Worm (Caenorhabditis elegans) whole organism, young adult: Measurements from ENCODE around the gene T01C1.4.
A peak's percentile ranks its signal among the peaks of the same experiment; 100 is the strongest.

Experiments used
- B0035.1 ChIP-seq: sonication (generic microtip); optimal IDR thresholded peaks from 2 replicates; lab custom pipeline; 2016; ENCODE audit warnings: missing genetic modification characterization, mild to moderate bottlenecking, missing compliant biosample characterization, missing genotype, missing genetic modification reagents
- B0261.1 ChIP-seq: sonication (generic microtip); optimal IDR thresholded peaks from 2 replicates; lab custom pipeline; 2016; ENCODE audit warnings: mild to moderate bottlenecking, missing genetic modification characterization, moderate library complexity, missing compliant biosample characterization
- D2030.7 ChIP-seq: fragments of 200-800 bp; sonication (Bioruptor generic); IDR thresholded peaks from 2 replicates; pipeline ENCODE4 v1.3.6; 2022; ENCODE audit warnings: missing genetic modification reagents, missing genetic modification characterization, missing compliant biosample characterization
- F10E7.11 ChIP-seq: sonication (generic microtip); optimal IDR thresholded peaks from 2 replicates; lab custom pipeline; 2017; ENCODE audit warnings: mild to moderate bottlenecking, missing genetic modification characterization, moderate library complexity, missing compliant biosample characterization
- F23B12.7 ChIP-seq: sonication (generic microtip); optimal IDR thresholded peaks from 2 replicates; lab custom pipeline; 2017; ENCODE audit warnings: missing genetic modification characterization, mild to moderate bottlenecking, missing compliant biosample characterization, antibody characterized with exemption, moderate library complexity; ENCODE audit not compliant: insufficient read depth
- F49E8.2 ChIP-seq: sonication (generic microtip); optimal IDR thresholded peaks from 3 replicates; lab custom pipeline; 2017; ENCODE audit warnings: missing genetic modification characterization, mild to moderate bottlenecking, missing compliant biosample characterization, antibody characterized with exemption, moderate library complexity; ENCODE audit not compliant: insufficient read depth
- F55B11.4 ChIP-seq: sonication (generic microtip); optimal IDR thresholded peaks from 2 replicates; lab custom pipeline; 2016; ENCODE audit warnings: missing compliant biosample characterization, missing genetic modification characterization, borderline replicate concordance; ENCODE audit not compliant: insufficient read depth
- T07F8.4 ChIP-seq: sonication (generic microtip); optimal IDR thresholded peaks from 2 replicates; lab custom pipeline; 2016; ENCODE audit warnings: mild to moderate bottlenecking, missing genetic modification characterization, moderate library complexity, missing compliant biosample characterization
- T26A5.8 ChIP-seq: sonication (generic microtip); optimal IDR thresholded peaks from 2 replicates; lab custom pipeline; 2016; ENCODE audit warnings: missing genetic modification characterization, missing compliant biosample characterization
- Y53F4B.3 ChIP-seq: fragments of 200-800 bp; sonication (Bioruptor generic); IDR thresholded peaks from 2 replicates; pipeline ENCODE4 v1.3.6; 2022; ENCODE audit warnings: missing genetic modification reagents, missing genetic modification characterization, missing compliant biosample characterization
- ZK185.1 ChIP-seq: sonication (generic microtip); optimal IDR thresholded peaks from 2 replicates; lab custom pipeline; 2016; ENCODE audit warnings: mild to moderate bottlenecking, missing genetic modification characterization, missing compliant biosample characterization; ENCODE audit not compliant: poor library complexity, severe bottlenecking
- ama-1 ChIP-seq, 3 experiments: fragments of 150-350 bp in 1 of 3; sonication (generic microtip) in 2 of 3; optimal IDR thresholded peaks; 2 replicates each; lab custom pipeline; 2014 to 2018; ENCODE audit warnings: missing biosample characterization in 2 of 3, missing genetic modification characterization in 2 of 3, missing genetic modification reagents in 2 of 3
- atf-7 ChIP-seq: sonication (generic microtip); optimal IDR thresholded peaks from 2 replicates; lab custom pipeline; 2017; ENCODE audit warnings: mild to moderate bottlenecking, missing genetic modification characterization, missing compliant biosample characterization
- cebp-2 ChIP-seq: fragments of 200-800 bp; sonication (Bioruptor generic); IDR thresholded peaks from 2 replicates; pipeline ENCODE4 v1.3.6; 2022; ENCODE audit warnings: missing genetic modification characterization, missing compliant biosample characterization
- die-1 ChIP-seq: sonication (generic microtip); optimal IDR thresholded peaks from 2 replicates; lab custom pipeline; 2016; ENCODE audit warnings: missing genotype, mild to moderate bottlenecking, missing genetic modification characterization, missing compliant biosample characterization
- dpl-1 ChIP-seq: fragments of 150-350 bp; optimal IDR thresholded peaks from 2 replicates; lab custom pipeline; 2014; ENCODE audit warnings: missing biosample characterization, missing genetic modification reagents, missing genetic modification characterization
- egl-18 ChIP-seq: fragments of 200-800 bp; sonication (Bioruptor generic); IDR thresholded peaks from 2 replicates; pipeline ENCODE4 v1.3.6; 2022; ENCODE audit warnings: missing genetic modification reagents, missing genetic modification characterization, missing compliant biosample characterization
- egl-44 ChIP-seq: fragments of 200-800 bp; sonication (Bioruptor generic); IDR thresholded peaks from 2 replicates; pipeline ENCODE4 v1.3.6; 2022; ENCODE audit warnings: missing genetic modification reagents, missing genetic modification characterization, missing compliant biosample characterization
- him-1 ChIP-seq: sonication (generic microtip); optimal IDR thresholded peaks from 2 replicates; lab custom pipeline; 2016; ENCODE audit warnings: missing genotype, missing genetic modification reagents, missing genetic modification characterization, missing compliant biosample characterization
- hlh-26 ChIP-seq: fragments of 200-800 bp; sonication (Bioruptor generic); conservative IDR thresholded peaks from 2 replicates; pipeline ENCODE4 v1.3.6; 2022; ENCODE audit warnings: missing genetic modification reagents, missing genetic modification characterization, missing compliant biosample characterization
- hmg-1.2 ChIP-seq: fragments of 200-800 bp; sonication (Bioruptor generic); IDR thresholded peaks from 2 replicates; pipeline ENCODE4 v1.3.6; 2022; ENCODE audit warnings: missing genetic modification reagents, missing genetic modification characterization, missing compliant biosample characterization
- hmg-20 ChIP-seq: fragments of 200-800 bp; sonication (Bioruptor generic); IDR thresholded peaks from 2 replicates; pipeline ENCODE4 v1.3.6; 2022; ENCODE audit warnings: missing genetic modification reagents, missing genetic modification characterization, missing compliant biosample characterization
- hrde-1 ChIP-seq: sonication (generic microtip); optimal IDR thresholded peaks from 2 replicates; lab custom pipeline; 2016; ENCODE audit warnings: missing genetic modification characterization, mild to moderate bottlenecking, missing compliant biosample characterization, moderate library complexity, missing genotype, missing genetic modification reagents, borderline replicate concordance
- let-607 ChIP-seq, 2 experiments: fragments of 200-800 bp in 1 of 2; sonication (Bioruptor generic) in 1 of 2; sonication (generic microtip) in 1 of 2; optimal IDR thresholded peaks; 2 replicates each; lab custom pipeline; 2016 to 2018; ENCODE audit warnings: mild to moderate bottlenecking in 2 of 2, missing compliant biosample characterization in 2 of 2, missing genetic modification characterization in 2 of 2, moderate library complexity in 2 of 2, missing genotype in 1 of 2
- lin-26 ChIP-seq: fragments of 200-800 bp; sonication (Bioruptor generic); IDR thresholded peaks from 2 replicates; pipeline ENCODE4 v1.3.6; 2022; ENCODE audit warnings: missing genetic modification reagents, missing genetic modification characterization, missing compliant biosample characterization
- mes-4 ChIP-seq: sonication (generic microtip); optimal IDR thresholded peaks from 2 replicates; lab custom pipeline; 2016; ENCODE audit warnings: missing genotype, missing genetic modification characterization, missing compliant biosample characterization
- mxl-1 ChIP-seq: sonication (generic microtip); optimal IDR thresholded peaks from 2 replicates; lab custom pipeline; 2016; ENCODE audit warnings: missing genetic modification characterization, missing compliant biosample characterization
- nhr-120 ChIP-seq: fragments of 200-800 bp; sonication (Bioruptor generic); IDR thresholded peaks from 2 replicates; pipeline ENCODE4 v1.3.6; 2022; ENCODE audit warnings: missing genetic modification characterization, missing compliant biosample characterization
- nhr-179 ChIP-seq: sonication (generic microtip); optimal IDR thresholded peaks from 2 replicates; lab custom pipeline; 2016; ENCODE audit warnings: mild to moderate bottlenecking, missing genetic modification characterization, missing compliant biosample characterization
- pbrm-1 ChIP-seq: fragments of 200-800 bp; sonication (Bioruptor generic); IDR thresholded peaks from 2 replicates; pipeline ENCODE4 v1.3.6; 2022; ENCODE audit warnings: missing genetic modification reagents, missing genetic modification characterization, missing compliant biosample characterization
- rcor-1 ChIP-seq: fragments of 200-800 bp; sonication (Bioruptor generic); IDR thresholded peaks from 2 replicates; pipeline ENCODE4 v1.3.6; 2022; ENCODE audit warnings: missing genetic modification reagents, missing genetic modification characterization, missing compliant biosample characterization
- rec-8 ChIP-seq, 2 experiments: sonication (generic microtip); optimal IDR thresholded peaks; 2 replicates each; lab custom pipeline; 2016; ENCODE audit warnings: mild to moderate bottlenecking in 2 of 2, missing genetic modification characterization in 2 of 2, missing genetic modification reagents in 2 of 2, missing genotype in 2 of 2, missing biosample characterization in 1 of 2, missing compliant biosample characterization in 1 of 2, moderate library complexity in 1 of 2
- rpc-1 ChIP-seq, 2 experiments: fragments of 150-350 bp in 1 of 2; sonication (generic microtip) in 1 of 2; optimal IDR thresholded peaks; 2 replicates each; lab custom pipeline; 2014 to 2018; ENCODE audit warnings: missing biosample characterization in 1 of 2, missing genetic modification characterization in 1 of 2, missing genetic modification reagents in 1 of 2, missing genotype in 1 of 2
- snpc-1.1 ChIP-seq: sonication (generic microtip); optimal IDR thresholded peaks from 2 replicates; lab custom pipeline; 2017; ENCODE audit warnings: missing genetic modification characterization, mild to moderate bottlenecking, missing compliant biosample characterization, antibody characterized with exemption, moderate library complexity, missing genotype, missing genetic modification reagents; ENCODE audit not compliant: insufficient read depth
- snpc-1.3 ChIP-seq: sonication (generic microtip); optimal IDR thresholded peaks from 2 replicates; lab custom pipeline; 2017; ENCODE audit warnings: missing genetic modification characterization, mild to moderate bottlenecking, missing compliant biosample characterization, antibody characterized with exemption, moderate library complexity, missing genotype, missing genetic modification reagents; ENCODE audit not compliant: insufficient read depth
- snpc-3.4 ChIP-seq: sonication (generic microtip); optimal IDR thresholded peaks from 2 replicates; lab custom pipeline; 2017; ENCODE audit warnings: missing genetic modification characterization, mild to moderate bottlenecking, missing compliant biosample characterization, antibody characterized with exemption, moderate library complexity, missing genotype, missing genetic modification reagents
- snpc-4 ChIP-seq, 5 experiments: fragments of 150-350 bp in 1 of 5; sonication (generic microtip) in 4 of 5; optimal IDR thresholded peaks; 2 replicates each; lab custom pipeline; 2014 to 2018; ENCODE audit warnings: missing genetic modification characterization in 5 of 5, missing biosample characterization in 3 of 5, antibody characterized with exemption in 2 of 5, mild to moderate bottlenecking in 2 of 5, missing compliant biosample characterization in 2 of 5, missing genotype in 2 of 5, moderate library complexity in 2 of 5, missing genetic modification reagents in 1 of 5
- tbp1 ChIP-seq: fragments of 200-800 bp; sonication (Bioruptor generic); optimal IDR thresholded peaks from 2 replicates; lab custom pipeline; 2018; ENCODE audit warnings: mild to moderate bottlenecking, missing genetic modification characterization, missing compliant biosample characterization
- xnd-1 ChIP-seq: sonication (generic microtip); optimal IDR thresholded peaks from 2 replicates; lab custom pipeline; 2016; ENCODE audit warnings: missing genotype, missing genetic modification reagents, missing genetic modification characterization, missing compliant biosample characterization
- ztf-18 ChIP-seq: sonication (generic microtip); optimal IDR thresholded peaks from 2 replicates; lab custom pipeline; 2016; ENCODE audit warnings: missing genotype, mild to moderate bottlenecking, missing genetic modification characterization, missing compliant biosample characterization
- ztf-25 ChIP-seq: fragments of 200-800 bp; sonication (Bioruptor generic); IDR thresholded peaks from 2 replicates; pipeline ENCODE4 v1.3.6; 2022; ENCODE audit warnings: missing genetic modification reagents, missing genetic modification characterization, missing compliant biosample characterization
- ztf-26 ChIP-seq: sonication (generic microtip); optimal IDR thresholded peaks from 2 replicates; lab custom pipeline; 2017; ENCODE audit warnings: missing genetic modification characterization, missing compliant biosample characterization
- ztf-3 ChIP-seq: fragments of 200-800 bp; sonication (Bioruptor generic); optimal IDR thresholded peaks from 2 replicates; lab custom pipeline; 2018; ENCODE audit warnings: mild to moderate bottlenecking, missing genetic modification characterization, missing compliant biosample characterization

The T01C1.4 gene

DNA sequence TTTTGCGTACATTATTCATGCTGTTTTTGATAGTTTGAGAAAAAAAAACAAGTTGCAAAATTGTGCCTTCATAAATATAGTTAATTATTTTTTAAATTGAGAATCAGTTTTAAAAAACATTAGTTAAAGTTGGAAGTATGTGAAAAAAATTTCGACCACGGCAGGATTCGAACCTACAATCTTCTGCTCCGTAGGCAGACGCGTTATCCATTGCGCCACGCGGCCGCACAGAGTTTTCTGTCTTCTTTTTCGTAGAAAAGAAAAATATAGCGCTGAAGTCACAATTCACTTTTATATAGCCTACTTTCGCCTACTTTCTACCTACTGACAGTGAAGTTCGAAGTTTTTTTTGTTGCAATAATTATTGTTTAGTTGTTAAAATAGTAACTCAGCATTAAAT lies 14.9 kb upstream of the T01C1.4 start:
- peak; percentile 43 for TF ChIP-seq mes-4
- peak; percentile 13; the same call in 1 of the 2 replicates for TF ChIP-seq Y53F4B.3 (GFP tag; lab: Robert Waterston, UW)
- no peak for TF ChIP-seq nhr-120
- peak; percentile 47 for TF ChIP-seq snpc-1.3 (tag; lab: Kevin White, UChicago)
- TF ChIP-seq F10E7.11 (tag; lab: Kevin White, UChicago), result no peak
- TF ChIP-seq tbp1 (GFP tag; lab: Kevin White, UChicago), result peak; percentile 90
- no peak for TF ChIP-seq ama-1 (optimal IDR thresholded peaks at IDR 0.05; lab: Kevin White, UChicago)
- TF ChIP-seq ama-1 (GFP tag; optimal IDR thresholded peaks at IDR 0.05; lab: Kevin White, UChicago), result peak in 1 of 2 experiments; percentile 79
- peak; percentile 46 for TF ChIP-seq T07F8.4 (tag; lab: Kevin White, UChicago)
- TF ChIP-seq mxl-1 (tag; lab: Kevin White, UChicago), result peak; percentile 52
- TF ChIP-seq let-607 (tag; optimal IDR thresholded peaks at IDR 0.05; lab: Kevin White, UChicago), result peak in 1 of 2 experiments; percentile 34
- TF ChIP-seq hrde-1, result peak; percentile 57
- peak; percentile 75; the same call in 1 of the 2 replicates for TF ChIP-seq ztf-25
- TF ChIP-seq ztf-26 (tag; lab: Kevin White, UChicago), result peak; percentile 40
- TF ChIP-seq rpc-1 (optimal IDR thresholded peaks at IDR 0.05; lab: Kevin White, UChicago), result peak; percentile 81
- TF ChIP-seq rpc-1 (tag; optimal IDR thresholded peaks at IDR 0.05; lab: Kevin White, UChicago), result peak; percentile 96
- peak; percentile 55 for TF ChIP-seq ztf-18
- peak; percentile 72 for TF ChIP-seq snpc-3.4 (tag; lab: Kevin White, UChicago)
- TF ChIP-seq nhr-179 (tag; lab: Kevin White, UChicago), result peak; percentile 3
- peak; percentile 15 for TF ChIP-seq dpl-1 (GFP tag; lab: Kevin White, UChicago)
- peak; percentile 62 for TF ChIP-seq F23B12.7 (tag; lab: Kevin White, UChicago)
- peak; percentile 90 for TF ChIP-seq lin-26 (GFP tag; lab: Robert Waterston, UW)
- TF ChIP-seq die-1 (tag; lab: Kevin White, UChicago), result peak; percentile 84
- TF ChIP-seq him-1, result peak; percentile 86
- TF ChIP-seq B0035.1 (tag; lab: Kevin White, UChicago), result peak; percentile 4
- peak; percentile 72 for TF ChIP-seq ZK185.1
- peak; percentile 54 for TF ChIP-seq F49E8.2 (tag; lab: Kevin White, UChicago)
- TF ChIP-seq F55B11.4 (tag; lab: Kevin White, UChicago), result no peak
- TF ChIP-seq rec-8 (tag; optimal IDR thresholded peaks at IDR 0.05; lab: Kevin White, UChicago), result peak; percentile 41 to 57
- TF ChIP-seq ztf-3 (GFP tag; lab: Kevin White, UChicago), result no peak
- no peak for TF ChIP-seq hlh-26
- TF ChIP-seq B0261.1, result peak; percentile 76
- TF ChIP-seq pbrm-1 (GFP tag; lab: Robert Waterston, UW), result no peak; the same call in 1 of the 2 replicates
- no peak for TF ChIP-seq atf-7 (tag; lab: Kevin White, UChicago)
- 0 out of 2 replicates have a peak, but pooled peaks have one; percentile 32 for TF ChIP-seq cebp-2 (GFP tag; lab: Robert Waterston, UW)
- no peak for TF ChIP-seq xnd-1
- peak; percentile 76 for TF ChIP-seq D2030.7 (GFP tag; lab: Robert Waterston, UW)
- TF ChIP-seq egl-18, result no peak
- peak; percentile 23; the same call in 1 of the 2 replicates for TF ChIP-seq hmg-20 (GFP tag; lab: Robert Waterston, UW)
- peak; percentile 78 for TF ChIP-seq snpc-4 (GFP tag; optimal IDR thresholded peaks at IDR 0.05; lab: Kevin White, UChicago)
- no peak for TF ChIP-seq snpc-4 (tag; optimal IDR thresholded peaks at IDR 0.05; lab: Kevin White, UChicago)
- TF ChIP-seq snpc-1.1 (tag; lab: Kevin White, UChicago), result peak; percentile 37
- 0 out of 2 replicates have a peak, but pooled peaks have one; percentile 39 for TF ChIP-seq rcor-1 (GFP tag; lab: Robert Waterston, UW)
- 0 out of 2 replicates have a peak, but pooled peaks have one; percentile 39 for TF ChIP-seq egl-44
- TF ChIP-seq hmg-1.2 (GFP tag; lab: Robert Waterston, UW), result peak; percentile 67
- TF ChIP-seq T26A5.8, result no peak
